Fruit fly (Drosophila melanogaster) whole organism, embryonic: ENCODE measurements around the gene CG11596.
A peak's percentile ranks its signal among the peaks of the same experiment; 100 is the strongest.

Experiments used
- Adf1 ChIP-seq: fragments of 200-800 bp; sonication (Bioruptor generic); IDR thresholded peaks from 2 replicates; pipeline ENCODE4 v1.3.6; 2022; ENCODE audit warnings: missing biosample characterization, missing genetic modification characterization
- Atf6 ChIP-seq: fragments of 200-800 bp; sonication (Bioruptor generic); IDR thresholded peaks from 2 replicates; pipeline ENCODE4 v1.3.6; 2022; ENCODE audit warnings: missing biosample characterization, missing genetic modification characterization
- B-H2 ChIP-seq: fragments of 200-800 bp; sonication (Bioruptor generic); optimal IDR thresholded peaks from 2 replicates; lab custom pipeline; 2018; ENCODE audit warnings: missing biosample characterization, mild to moderate bottlenecking, missing genetic modification characterization
- CG10209 ChIP-seq: fragments of 200-800 bp; sonication (Bioruptor generic); optimal IDR thresholded peaks from 3 replicates; lab custom pipeline; 2017; ENCODE audit warnings: missing biosample characterization, mild to moderate bottlenecking, missing genetic modification characterization, missing genetic modification reagents
- CG11085 ChIP-seq: fragments of 200-800 bp; sonication (Bioruptor generic); IDR thresholded peaks from 2 replicates; pipeline ENCODE4 v1.3.6; 2022; ENCODE audit warnings: missing biosample characterization, missing genetic modification characterization
- CG11093 ChIP-seq: fragments of 200-800 bp; sonication (Bioruptor generic); IDR thresholded peaks from 3 replicates; pipeline ENCODE4 v1.3.6; 2022; ENCODE audit warnings: missing biosample characterization, missing genetic modification characterization
- CG12391 ChIP-seq: fragments of 200-800 bp; sonication (Bioruptor generic); optimal IDR thresholded peaks from 3 replicates; lab custom pipeline; 2018; ENCODE audit warnings: missing biosample characterization, mild to moderate bottlenecking, missing genetic modification characterization, moderate library complexity
- CG12659 ChIP-seq: fragments of 200-800 bp; sonication (Bioruptor generic); optimal IDR thresholded peaks from 3 replicates; lab custom pipeline; 2017; ENCODE audit warnings: mild to moderate bottlenecking, missing biosample characterization, missing genetic modification reagents, missing genetic modification characterization
- CG16815 ChIP-seq: fragments of 200-800 bp; sonication (Bioruptor generic); optimal IDR thresholded peaks from 3 replicates; lab custom pipeline; 2017; ENCODE audit warnings: missing biosample characterization, mild to moderate bottlenecking, missing genetic modification characterization
- CG18619 ChIP-seq: fragments of 200-800 bp; sonication (Bioruptor generic); optimal IDR thresholded peaks from 3 replicates; lab custom pipeline; 2017; ENCODE audit warnings: missing biosample characterization, mild to moderate bottlenecking, missing genetic modification characterization
- CG31224 ChIP-seq: fragments of 200-800 bp; sonication (Bioruptor generic); IDR thresholded peaks from 2 replicates; pipeline ENCODE4 v1.3.6; 2022; ENCODE audit warnings: missing biosample characterization, missing genetic modification characterization
- CG31388 ChIP-seq: fragments of 200-800 bp; sonication (Bioruptor generic); optimal IDR thresholded peaks from 2 replicates; lab custom pipeline; 2016; ENCODE audit warnings: missing biosample characterization, missing genetic modification characterization
- CG3407 ChIP-seq: fragments of 200-800 bp; sonication (Bioruptor generic); optimal IDR thresholded peaks from 2 replicates; lab custom pipeline; 2018; ENCODE audit warnings: missing biosample characterization, mild to moderate bottlenecking, missing genetic modification characterization
- CG34224 ChIP-seq: fragments of 200-800 bp; sonication (Bioruptor generic); IDR thresholded peaks from 3 replicates; pipeline ENCODE4 v1.3.6; 2022; ENCODE audit warnings: missing biosample characterization, missing genetic modification characterization; ENCODE audit not compliant: partially characterized antibody
- CG42726 ChIP-seq: fragments of 200-800 bp; sonication (Bioruptor generic); IDR thresholded peaks from 2 replicates; pipeline ENCODE4 v1.3.6; 2022; ENCODE audit warnings: missing biosample characterization, missing genetic modification characterization; ENCODE audit not compliant: partially characterized antibody
- CG4820 ChIP-seq: fragments of 200-800 bp; sonication (Bioruptor generic); optimal IDR thresholded peaks from 3 replicates; lab custom pipeline; 2016; ENCODE audit warnings: missing biosample characterization, missing genetic modification characterization
- CG8944 ChIP-seq: fragments of 200-800 bp; sonication (Bioruptor generic); optimal IDR thresholded peaks from 3 replicates; lab custom pipeline; 2016; ENCODE audit warnings: missing biosample characterization, missing genetic modification characterization
- CG9797 ChIP-seq: fragments of 200-800 bp; sonication (Bioruptor generic); optimal IDR thresholded peaks from 3 replicates; lab custom pipeline; 2018; ENCODE audit warnings: missing biosample characterization, mild to moderate bottlenecking, missing genetic modification characterization
- D19B ChIP-seq: fragments of 200-800 bp; sonication (Bioruptor generic); optimal IDR thresholded peaks from 2 replicates; lab custom pipeline; 2017; ENCODE audit warnings: missing biosample characterization, mild to moderate bottlenecking, missing genetic modification characterization
- Dip3 ChIP-seq: fragments of 200-800 bp; sonication (Bioruptor generic); optimal IDR thresholded peaks from 3 replicates; lab custom pipeline; 2016; ENCODE audit warnings: missing biosample characterization, missing genetic modification characterization
- Dp ChIP-seq: fragments of 200-800 bp; sonication (Bioruptor generic); optimal IDR thresholded peaks from 2 replicates; lab custom pipeline; 2018; ENCODE audit warnings: missing biosample characterization, mild to moderate bottlenecking, missing genetic modification characterization, moderate library complexity
- E2f1 ChIP-seq: fragments of 200-800 bp; sonication (Bioruptor generic); IDR thresholded peaks from 2 replicates; pipeline ENCODE4 v1.3.6; 2022; ENCODE audit warnings: missing biosample characterization, missing genetic modification characterization
- Elba2 ChIP-seq: fragments of 200-800 bp; sonication (Bioruptor generic); optimal IDR thresholded peaks from 3 replicates; lab custom pipeline; 2016; ENCODE audit warnings: missing biosample characterization, missing genetic modification characterization
- Fer1 ChIP-seq: fragments of 200-800 bp; sonication (Bioruptor generic); optimal IDR thresholded peaks from 2 replicates; lab custom pipeline; 2017; ENCODE audit warnings: missing biosample characterization, mild to moderate bottlenecking, missing genetic modification characterization
- HLHmδ ChIP-seq: fragments of 200-800 bp; sonication (Bioruptor generic); optimal IDR thresholded peaks from 2 replicates; lab custom pipeline; 2018; ENCODE audit warnings: missing biosample characterization, mild to moderate bottlenecking, missing genetic modification characterization, moderate library complexity
- Kr ChIP-seq: fragments of 200-800 bp; sonication (Bioruptor generic); optimal IDR thresholded peaks from 2 replicates; lab custom pipeline; 2017; ENCODE audit warnings: missing biosample characterization, mild to moderate bottlenecking, missing genetic modification characterization
- Meics ChIP-seq: fragments of 200-800 bp; sonication (Bioruptor generic); optimal IDR thresholded peaks from 2 replicates; lab custom pipeline; 2017; ENCODE audit warnings: missing biosample characterization, mild to moderate bottlenecking, missing genetic modification characterization
- NK7.1 ChIP-seq: fragments of 200-800 bp; sonication (Bioruptor generic); optimal IDR thresholded peaks from 3 replicates; lab custom pipeline; 2016; ENCODE audit warnings: missing biosample characterization, missing genetic modification characterization
- Poxn ChIP-seq: fragments of 200-800 bp; sonication (Bioruptor generic); IDR thresholded peaks from 2 replicates; pipeline ENCODE4 v1.3.6; 2022; ENCODE audit warnings: missing biosample characterization, missing genetic modification characterization
- Ravus ChIP-seq: fragments of 200-800 bp; sonication (Bioruptor generic); IDR thresholded peaks from 2 replicates; pipeline ENCODE4 v1.3.6; 2022; ENCODE audit warnings: missing biosample characterization, missing genetic modification characterization
- ato ChIP-seq: fragments of 200-800 bp; sonication (Bioruptor generic); IDR thresholded peaks from 2 replicates; pipeline ENCODE4 v1.3.6; 2022; ENCODE audit warnings: missing biosample characterization, missing genetic modification characterization; ENCODE audit not compliant: partially characterized antibody
- bbx ChIP-seq: fragments of 200-800 bp; sonication (Bioruptor generic); IDR thresholded peaks from 2 replicates; pipeline ENCODE4 v1.3.6; 2022; ENCODE audit warnings: missing biosample characterization, missing genetic modification characterization; ENCODE audit not compliant: partially characterized antibody
- btn ChIP-seq: fragments of 200-800 bp; sonication (Bioruptor generic); optimal IDR thresholded peaks from 2 replicates; lab custom pipeline; 2016; ENCODE audit warnings: missing biosample characterization, missing genetic modification characterization
- caup ChIP-seq: fragments of 200-800 bp; sonication (Bioruptor generic); optimal IDR thresholded peaks from 3 replicates; lab custom pipeline; 2017; ENCODE audit warnings: missing biosample characterization, mild to moderate bottlenecking, missing genetic modification characterization, moderate library complexity; ENCODE audit not compliant: severe bottlenecking
- dimm ChIP-seq: fragments of 200-800 bp; sonication (Bioruptor generic); IDR thresholded peaks from 2 replicates; pipeline ENCODE4 v1.3.6; 2022; ENCODE audit warnings: missing biosample characterization, missing genetic modification characterization
- dpn ChIP-seq, 2 experiments: fragments of 200-800 bp; sonication (Bioruptor generic); optimal IDR thresholded peaks; 3 replicates each; lab custom pipeline; 2016; ENCODE audit warnings: missing biosample characterization in 2 of 2, missing genetic modification characterization in 2 of 2
- ewg ChIP-seq: fragments of 200-800 bp; sonication (Bioruptor generic); optimal IDR thresholded peaks from 3 replicates; lab custom pipeline; 2017; ENCODE audit warnings: mild to moderate bottlenecking, missing biosample characterization, missing genetic modification reagents, missing genetic modification characterization
- fd96Cb ChIP-seq: fragments of 200-800 bp; sonication (Bioruptor generic); optimal IDR thresholded peaks from 2 replicates; lab custom pipeline; 2018; ENCODE audit warnings: missing biosample characterization, mild to moderate bottlenecking, missing genetic modification characterization, moderate library complexity
- fru ChIP-seq: fragments of >200 bp; optimal IDR thresholded peaks from 2 replicates; lab custom pipeline; 2017
- ftz-f1 ChIP-seq: fragments of 200-800 bp; sonication (Bioruptor generic); optimal IDR thresholded peaks from 2 replicates; lab custom pipeline; 2016; ENCODE audit warnings: missing biosample characterization, missing genetic modification characterization
- hbn ChIP-seq: fragments of 200-800 bp; sonication (Bioruptor generic); IDR thresholded peaks from 2 replicates; pipeline ENCODE4 v1.3.6; 2022; ENCODE audit warnings: missing biosample characterization, missing genetic modification characterization; ENCODE audit not compliant: partially characterized antibody
- insv ChIP-seq, 2 experiments: fragments of 200-800 bp; sonication (Bioruptor generic); optimal IDR thresholded peaks; 3 replicates each; lab custom pipeline; 2016 to 2018; ENCODE audit warnings: missing biosample characterization in 2 of 2, missing genetic modification characterization in 2 of 2
- kni ChIP-seq: fragments of 200-800 bp; sonication (Bioruptor generic); optimal IDR thresholded peaks from 3 replicates; lab custom pipeline; 2017; ENCODE audit warnings: mild to moderate bottlenecking, missing biosample characterization, missing genetic modification reagents, missing genetic modification characterization
- luna ChIP-seq: fragments of 200-800 bp; sonication (Bioruptor generic); optimal IDR thresholded peaks from 2 replicates; lab custom pipeline; 2016; ENCODE audit warnings: missing biosample characterization, missing genetic modification characterization
- schlank ChIP-seq: fragments of 200-800 bp; sonication (Bioruptor generic); optimal IDR thresholded peaks from 2 replicates; lab custom pipeline; 2018; ENCODE audit warnings: missing biosample characterization, mild to moderate bottlenecking, missing genetic modification characterization
- tio ChIP-seq: fragments of 200-800 bp; sonication (Bioruptor generic); optimal IDR thresholded peaks from 2 replicates; lab custom pipeline; 2017; ENCODE audit warnings: missing biosample characterization, missing genetic modification characterization, inconsistent platforms
- unc-4 ChIP-seq: fragments of 200-800 bp; sonication (Bioruptor generic); IDR thresholded peaks from 2 replicates; pipeline ENCODE4 v1.3.6; 2022; ENCODE audit warnings: missing biosample characterization, missing genetic modification characterization; ENCODE audit not compliant: partially characterized antibody
- usp ChIP-seq: fragments of >200 bp; optimal IDR thresholded peaks from 2 replicates; lab custom pipeline; 2017; ENCODE audit warnings: missing biosample characterization, missing genetic modification characterization
- zfh2 ChIP-seq: fragments of 200-800 bp; sonication (Bioruptor generic); optimal IDR thresholded peaks from 2 replicates; lab custom pipeline; 2016; ENCODE audit warnings: missing biosample characterization, missing genetic modification characterization

The CG11596 gene

dm6 chrX:1947178-1947872 lies 19.8 kb downstream of the CG11596 start (continued):
- TF ChIP-seq CG11093 (peak; percentile 94), D19B (GFP tag; lab: Kevin White, UChicago) (peak; percentile 67), HLHmδ (GFP tag; lab: Kevin White, UChicago) (no peak), fd96Cb (tag; lab: Kevin White, UChicago) (peak; percentile 98), btn (GFP tag; lab: Kevin White, UChicago) (peak; percentile 97), CG3407 (GFP tag; lab: Kevin White, UChicago) (peak; percentile 97), usp (GFP tag; lab: Kevin White, UChicago) (no peak), Kr (GFP tag; lab: Kevin White, UChicago) (peak; percentile 78), kni (GFP tag; lab: Kevin White, UChicago) (peak; percentile 95), caup (GFP tag; lab: Kevin White, UChicago) (peak; percentile 89), CG16815 (GFP tag; lab: Kevin White, UChicago) (peak; percentile 94), Fer1 (GFP tag; lab: Kevin White, UChicago) (peak; percentile 87), CG34224 (GFP tag; lab: Robert Waterston, UW) (no peak), zfh2 (GFP tag; lab: Kevin White, UChicago) (peak; percentile 82), Dp (GFP tag; lab: Kevin White, UChicago) (peak; percentile 3), Ravus (GFP tag; lab: Robert Waterston, UW) (peak; percentile 67), ftz-f1 (peak; percentile 19), CG11085 (GFP tag; lab: Robert Waterston, UW) (peak; percentile 80), fru (lab: Kevin White, UChicago) (no peak), tio (GFP tag; lab: Kevin White, UChicago) (peak; percentile 94), CG18619 (GFP tag; lab: Kevin White, UChicago) (peak; percentile 93), CG4820 (peak; percentile 96), CG42726 (GFP tag; lab: Robert Waterston, UW) (no peak), CG10209 (peak; percentile 96), unc-4 (GFP tag; lab: Robert Waterston, UW) (no peak), Dip3 (GFP tag; lab: Kevin White, UChicago) (peak; percentile 80), CG12391 (tag; lab: Kevin White, UChicago) (peak; percentile 98), Atf6 (GFP tag; lab: Robert Waterston, UW) (peak; percentile 89), luna (GFP tag; lab: Kevin White, UChicago) (peak; percentile 37), hbn (GFP tag; lab: Robert Waterston, UW) (no peak), Meics (GFP tag; lab: Kevin White, UChicago) (peak; percentile 84), insv (GFP tag; optimal IDR thresholded peaks at IDR 0.05; lab: Kevin White, UChicago) (peak; percentile 34 to 38), NK7.1 (GFP tag; lab: Kevin White, UChicago) (peak; percentile 88), Adf1 (GFP tag; lab: Robert Waterston, UW) (peak; percentile 77), Elba2 (GFP tag; lab: Kevin White, UChicago) (peak; percentile 64), B-H2 (peak; percentile 59), dimm (peak; percentile 92), CG12659 (GFP tag; lab: Kevin White, UChicago) (peak; percentile 96), CG31224 (GFP tag; lab: Robert Waterston, UW) (peak; percentile 75), E2f1 (GFP tag; lab: Robert Waterston, UW) (peak; percentile 93), schlank (peak; percentile 57), ato (GFP tag; lab: Robert Waterston, UW) (no peak), CG9797 (GFP tag; lab: Kevin White, UChicago) (peak; percentile 57), CG8944 (GFP tag; lab: Kevin White, UChicago) (peak; percentile 94), bbx (no peak), CG31388 (GFP tag; lab: Kevin White, UChicago) (peak; percentile 85), Poxn (GFP tag; lab: Robert Waterston, UW) (peak; percentile 10; the same call in 1 of the 2 replicates), dpn (GFP tag; optimal IDR thresholded peaks at IDR 0.05; lab: Kevin White, UChicago) (peak; percentile 94), ewg (GFP tag; lab: Kevin White, UChicago) (peak; percentile 96)
